Fruit fly (Drosophila melanogaster): ENCODE data around the gene Atg1.
A peak's percentile ranks its signal among the peaks of the same experiment; 100 is the strongest.

Atg1 gene

dm6 chr3L:12841459-12841858 lies 36.5 kb upstream of the Atg1 start (continued):
- TF ChIP-seq CG15011 (GFP tag; optimal IDR thresholded peaks at IDR 0.05) (no peak), ind (GFP tag; optimal IDR thresholded peaks at IDR 0.05) (no peak), CG32767 (GFP tag; IDR thresholded peaks at IDR 0.05) (no peak), BEAF-32 (GFP tag; optimal IDR thresholded peaks at IDR 0.05) (no peak), tio (GFP tag; optimal IDR thresholded peaks at IDR 0.05) (no peak), CG11695 (GFP tag; IDR thresholded peaks at IDR 0.05) (no peak), fru (optimal IDR thresholded peaks at IDR 0.05) (no peak), CG11085 (GFP tag; IDR thresholded peaks at IDR 0.05) (no peak), CG18764 (GFP tag; optimal IDR thresholded peaks at IDR 0.05) (no peak), CG33557 (GFP tag; optimal IDR thresholded peaks at IDR 0.05) (peak; percentile 28), CG7556 (GFP tag; optimal IDR thresholded peaks at IDR 0.05) (no peak), lab (GFP tag; optimal IDR thresholded peaks at IDR 0.05) (peak; percentile 22), dan (GFP tag; IDR thresholded peaks at IDR 0.05) (no peak), CG31441 (GFP tag; IDR thresholded peaks at IDR 0.05) (no peak), ap (GFP tag; IDR thresholded peaks at IDR 0.05) (no peak), CG32772 (GFP tag; IDR thresholded peaks at IDR 0.05) (no peak), Dbx (GFP tag; IDR thresholded peaks at IDR 0.05) (no peak), Aef1 (GFP tag; IDR thresholded peaks at IDR 0.05) (no peak), Ets65A (GFP tag) (peak; percentile 4), D (optimal IDR thresholded peaks at IDR 0.05) (no peak), D (GFP tag; optimal IDR thresholded peaks at IDR 0.05) (no peak), CrebB (tag; optimal IDR thresholded peaks at IDR 0.05) (peak; percentile 8), Asciz (GFP tag; optimal IDR thresholded peaks at IDR 0.05) (peak; percentile 34), grn (GFP tag; optimal IDR thresholded peaks at IDR 0.05) (no peak), Dad (GFP tag; optimal IDR thresholded peaks at IDR 0.05) (no peak), Med (GFP tag) (peak; percentile 65), Hmr (GFP tag; optimal IDR thresholded peaks at IDR 0.05) (no peak), CG12769 (tag; optimal IDR thresholded peaks at IDR 0.05) (peak; percentile 59), kni (GFP tag; optimal IDR thresholded peaks at IDR 0.05) (peak; percentile 34), B-H2 (GFP tag; optimal IDR thresholded peaks at IDR 0.05) (no peak), CG12236 (GFP tag; optimal IDR thresholded peaks at IDR 0.05) (no peak), Lpt (GFP tag; optimal IDR thresholded peaks at IDR 0.05) (no peak), ATbp (GFP tag; optimal IDR thresholded peaks at IDR 0.05) (peak; percentile 3), pzg (GFP tag; optimal IDR thresholded peaks at IDR 0.05) (no peak)

- TF ChIP-seq sens (GFP tag) (peak; percentile 26), sd (tag; optimal IDR thresholded peaks at IDR 0.05) (peak; percentile 95), Fer1 (GFP tag; optimal IDR thresholded peaks at IDR 0.05) (no peak), Pdp1 (GFP tag; optimal IDR thresholded peaks at IDR 0.05) (peak in 1 of 2 experiments; percentile 59), vfl (GFP tag; optimal IDR thresholded peaks at IDR 0.05) (no peak), zf30C (GFP tag; optimal IDR thresholded peaks at IDR 0.05) (no peak), CG14441 (GFP tag; IDR thresholded peaks at IDR 0.05) (no peak), CG6854 (GFP tag; optimal IDR thresholded peaks at IDR 0.05) (no peak), CG30403 (GFP tag; optimal IDR thresholded peaks at IDR 0.05) (no peak), CG12942 (GFP tag; optimal IDR thresholded peaks at IDR 0.05) (no peak), CG2199 (GFP tag; IDR thresholded peaks at IDR 0.05) (no peak), ara (GFP tag; IDR thresholded peaks at IDR 0.05) (no peak), CG15696 (tag; optimal IDR thresholded peaks at IDR 0.05) (no peak), CG12071 (GFP tag; optimal IDR thresholded peaks at IDR 0.05) (no peak), pho (GFP tag; optimal IDR thresholded peaks at IDR 0.05) (no peak), CG12769 (tag; optimal IDR thresholded peaks at IDR 0.05) (peak; percentile 21), tio (GFP tag; optimal IDR thresholded peaks at IDR 0.05) (no peak), CG7271 (tag; optimal IDR thresholded peaks at IDR 0.05) (no peak)
Measured at dm6 chr3L:12839882-12840281, 35.0 kb upstream of the Atg1 start.

Measured in whole organism, embryonic.